Fruit fly (Drosophila melanogaster) whole organism, adult: Measurements from ENCODE around the gene Cks30A.

Experiments used
- CG11617 ChIP-seq: fragments of 200-800 bp; sonication (Bioruptor generic); optimal IDR thresholded peaks from 2 replicates; lab custom pipeline; 2017; ENCODE audit warnings: mild to moderate bottlenecking, missing biosample characterization, missing genetic modification reagents, missing genetic modification characterization
- CG12768 ChIP-seq: fragments of 200-800 bp; sonication (Bioruptor generic); optimal IDR thresholded peaks from 2 replicates; lab custom pipeline; 2017; ENCODE audit warnings: missing biosample characterization, missing genetic modification characterization, mild to moderate bottlenecking, moderate library complexity, missing genetic modification reagents
- CG14711 ChIP-seq: fragments of 200-800 bp; sonication (Bioruptor generic); optimal IDR thresholded peaks from 2 replicates; lab custom pipeline; 2018; ENCODE audit warnings: missing biosample characterization, mild to moderate bottlenecking, missing genetic modification characterization, moderate library complexity
- CG1620 ChIP-seq: fragments of 200-800 bp; sonication (Bioruptor generic); optimal IDR thresholded peaks from 2 replicates; lab custom pipeline; 2016; ENCODE audit warnings: missing biosample characterization, missing genetic modification characterization
- CG33017 ChIP-seq: fragments of 200-800 bp; sonication (Bioruptor generic); optimal IDR thresholded peaks from 2 replicates; lab custom pipeline; 2018; ENCODE audit warnings: missing biosample characterization, mild to moderate bottlenecking, missing genetic modification characterization, moderate library complexity
- CG5204 ChIP-seq: fragments of 200-800 bp; sonication (Bioruptor generic); optimal IDR thresholded peaks from 2 replicates; lab custom pipeline; 2016; ENCODE audit warnings: missing biosample characterization, missing genetic modification characterization
- CG7045 ChIP-seq: fragments of 200-800 bp; sonication (Bioruptor generic); optimal IDR thresholded peaks from 2 replicates; lab custom pipeline; 2017; ENCODE audit warnings: missing biosample characterization, mild to moderate bottlenecking, missing genetic modification characterization
- CG7101 ChIP-seq: fragments of 200-800 bp; sonication (Bioruptor generic); optimal IDR thresholded peaks from 2 replicates; lab custom pipeline; 2018; ENCODE audit warnings: missing biosample characterization, mild to moderate bottlenecking, missing genetic modification characterization, moderate library complexity
- Clk ChIP-seq: fragments of 200-800 bp; sonication (Bioruptor generic); optimal IDR thresholded peaks from 2 replicates; lab custom pipeline; 2017; ENCODE audit warnings: missing biosample characterization, missing genetic modification characterization
- Crg-1 ChIP-seq: fragments of 200-800 bp; sonication (Bioruptor generic); optimal IDR thresholded peaks from 2 replicates; lab custom pipeline; 2016; ENCODE audit warnings: missing biosample characterization, missing genetic modification characterization
- Hr96 ChIP-seq: fragments of 200-800 bp; sonication (Bioruptor generic); optimal IDR thresholded peaks from 2 replicates; lab custom pipeline; 2016; ENCODE audit warnings: missing biosample characterization, missing genetic modification characterization
- Mnt ChIP-seq: fragments of 200-800 bp; sonication (Bioruptor generic); optimal IDR thresholded peaks from 2 replicates; lab custom pipeline; 2016; ENCODE audit warnings: missing biosample characterization, mild to moderate bottlenecking, missing genetic modification characterization
- bab1 ChIP-seq: fragments of 200-800 bp; sonication (Bioruptor generic); optimal IDR thresholded peaks from 3 replicates; lab custom pipeline; 2019; ENCODE audit warnings: missing biosample characterization, mild to moderate bottlenecking, missing genetic modification characterization, moderate library complexity
- cic ChIP-seq: fragments of 200-800 bp; sonication (Bioruptor generic); optimal IDR thresholded peaks from 2 replicates; lab custom pipeline; 2017; ENCODE audit warnings: missing biosample characterization, mild to moderate bottlenecking, missing genetic modification characterization, moderate library complexity
- cnc ChIP-seq, 2 experiments: fragments of >200 bp; optimal IDR thresholded peaks; 2 replicates each; lab custom pipeline; 2017
- kay ChIP-seq: fragments of 200-800 bp; sonication (Bioruptor generic); peaks from one replicate; lab custom pipeline; 2016; ENCODE audit warnings: missing biosample characterization, missing genetic modification characterization, borderline replicate concordance
- ovo ChIP-seq: fragments of 200-800 bp; sonication (Bioruptor generic); optimal IDR thresholded peaks from 2 replicates; lab custom pipeline; 2016; ENCODE audit warnings: missing biosample characterization, missing genetic modification characterization
- pad ChIP-seq: fragments of 200-800 bp; sonication (Bioruptor generic); optimal IDR thresholded peaks from 3 replicates; lab custom pipeline; 2017; ENCODE audit warnings: missing biosample characterization, missing genetic modification characterization, mild to moderate bottlenecking, moderate library complexity, missing genetic modification reagents
- tj ChIP-seq: fragments of 200-800 bp; sonication (Bioruptor generic); optimal IDR thresholded peaks from 3 replicates; lab custom pipeline; 2017; ENCODE audit warnings: missing biosample characterization, mild to moderate bottlenecking, missing genetic modification characterization, moderate library complexity
- toe ChIP-seq: fragments of 200-800 bp; sonication (Bioruptor generic); optimal IDR thresholded peaks from 2 replicates; lab custom pipeline; 2016; ENCODE audit warnings: missing biosample characterization, missing genetic modification characterization

Cks30A gene

DNA sequence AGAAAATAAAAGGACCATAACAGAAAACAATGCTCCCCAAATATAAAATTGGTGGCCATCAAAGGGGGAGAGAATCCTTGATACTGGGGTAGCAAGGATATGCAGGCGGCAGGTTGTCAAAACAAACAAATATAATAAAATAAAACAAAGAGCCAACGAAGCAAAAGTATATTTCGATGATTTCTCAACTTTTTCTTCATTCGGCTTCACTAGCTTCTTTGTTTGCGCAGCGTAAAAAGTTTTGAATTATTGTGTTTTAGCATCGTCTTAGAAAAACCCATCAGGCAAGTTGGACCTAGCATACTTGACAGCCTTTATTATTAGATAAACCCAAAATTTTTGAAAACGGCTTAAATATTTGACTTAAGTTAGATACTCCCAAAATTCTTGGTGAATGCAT, 12.0 kb downstream of the Cks30A start, which contains the start of gene CG3748:
Gene CG3748 (plus strand): TSS at position 301 of the 400 bp plus-strand sequence.
- TF ChIP-seq Hr96 (GFP tag; lab: Kevin White, UChicago) = no peak
- TF ChIP-seq toe (GFP tag; lab: Kevin White, UChicago) = no peak
- TF ChIP-seq CG5204 = no peak
- no peak for TF ChIP-seq CG33017 (tag; lab: Kevin White, UChicago)
- no peak for TF ChIP-seq tj (GFP tag; lab: Kevin White, UChicago)
- no peak for TF ChIP-seq Mnt (GFP tag; lab: Kevin White, UChicago)

DNA sequence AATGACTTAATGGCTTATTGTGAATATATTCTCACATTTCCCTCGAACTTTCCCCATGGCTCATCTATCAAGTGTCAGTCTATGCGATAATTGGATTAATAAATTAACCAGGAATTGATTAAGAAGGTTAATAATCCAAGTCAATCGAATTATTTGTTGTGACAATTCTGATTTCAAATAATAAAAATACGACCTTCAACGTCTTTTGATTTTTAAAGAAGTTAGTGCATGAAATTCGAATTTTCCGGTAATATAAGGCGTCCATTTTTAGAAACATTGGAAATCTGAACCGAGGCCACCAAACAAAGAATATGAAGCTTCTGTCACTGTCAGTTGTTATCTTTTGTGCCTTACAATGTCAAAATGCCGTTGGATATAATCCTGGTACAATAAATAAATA, 18.7 kb downstream of the Cks30A start, which contains the start of gene CG43350:
Gene CG43350 (plus strand): TSS at position 301 of the 400 bp plus-strand sequence.
- TF ChIP-seq CG7101 (no peak), bab1 (no peak), kay (no peak), Crg-1 (no peak), cic (GFP tag; lab: Kevin White, UChicago) (no peak), CG1620 (GFP tag; lab: Kevin White, UChicago) (no peak), Mnt (GFP tag; lab: Kevin White, UChicago) (no peak), CG11617 (GFP tag; lab: Kevin White, UChicago) (no peak), Hr96 (GFP tag; lab: Kevin White, UChicago) (no peak), pad (GFP tag; lab: Kevin White, UChicago) (no peak), tj (GFP tag; lab: Kevin White, UChicago) (no peak), ovo (GFP tag; lab: Kevin White, UChicago) (no peak), CG7045 (GFP tag; lab: Kevin White, UChicago) (no peak), CG14711 (tag; lab: Kevin White, UChicago) (no peak), Clk (GFP tag; lab: Kevin White, UChicago) (no peak), CG5204 (no peak), toe (GFP tag; lab: Kevin White, UChicago) (no peak), CG33017 (tag; lab: Kevin White, UChicago) (no peak), cnc (optimal IDR thresholded peaks at IDR 0.05; lab: Kevin White, UChicago) (no peak), CG12768 (no peak)

DNA sequence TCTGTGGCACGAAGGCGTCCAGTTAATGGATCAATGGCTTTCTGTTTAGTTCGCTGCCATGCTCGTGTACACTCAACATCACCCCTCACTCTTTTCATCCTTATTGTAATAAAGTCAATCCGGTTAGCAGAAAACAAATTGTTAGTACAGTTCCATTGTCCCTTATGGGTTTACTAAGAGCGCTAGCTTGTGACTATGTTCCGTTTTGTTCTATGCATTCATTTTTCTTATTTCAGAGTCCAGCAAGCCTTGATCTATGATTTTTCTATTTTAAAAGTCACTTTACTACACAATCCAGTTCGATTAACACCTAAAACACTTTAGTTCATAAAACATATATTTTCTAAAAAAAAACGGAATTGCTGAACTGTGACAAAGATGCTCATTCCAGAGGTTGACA, 19.6 kb downstream of the Cks30A start, which contains the start of gene CG13110:
Gene CG13110 (plus strand): TSS at position 301 of the 400 bp plus-strand sequence.
- TF ChIP-seq cnc (optimal IDR thresholded peaks at IDR 0.05; lab: Kevin White, UChicago) (no peak), CG11617 (GFP tag; lab: Kevin White, UChicago) (no peak), CG7101 (no peak), Clk (GFP tag; lab: Kevin White, UChicago) (no peak), Crg-1 (no peak), Hr96 (GFP tag; lab: Kevin White, UChicago) (no peak), CG1620 (GFP tag; lab: Kevin White, UChicago) (no peak), CG7045 (GFP tag; lab: Kevin White, UChicago) (no peak), CG12768 (no peak), CG5204 (no peak)

DNA sequence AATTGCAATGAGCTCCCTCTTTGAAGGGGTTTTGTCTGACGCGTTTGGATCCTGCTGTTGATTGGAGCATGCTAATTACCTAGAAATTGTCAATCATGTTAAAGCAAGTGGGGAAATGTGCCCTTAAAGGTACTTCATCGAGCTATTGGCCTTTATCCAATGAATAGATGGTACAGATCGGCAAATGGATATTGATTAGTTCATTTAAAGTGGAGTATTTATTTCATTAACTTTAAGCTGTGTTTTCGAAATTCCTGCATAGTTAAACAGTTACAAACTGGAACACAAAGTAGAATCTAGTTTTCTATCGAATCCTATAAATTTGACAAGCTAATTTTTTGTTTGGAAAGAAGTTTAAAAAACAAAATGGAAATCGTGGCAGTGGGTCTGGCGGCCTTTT, 36.8 kb downstream of the Cks30A start, which contains the start of gene CG34181:
Gene CG34181 (plus strand): TSS at position 301 of the 400 bp plus-strand sequence.
- TF ChIP-seq CG12768 = no peak
- no peak for TF ChIP-seq bab1

DNA sequence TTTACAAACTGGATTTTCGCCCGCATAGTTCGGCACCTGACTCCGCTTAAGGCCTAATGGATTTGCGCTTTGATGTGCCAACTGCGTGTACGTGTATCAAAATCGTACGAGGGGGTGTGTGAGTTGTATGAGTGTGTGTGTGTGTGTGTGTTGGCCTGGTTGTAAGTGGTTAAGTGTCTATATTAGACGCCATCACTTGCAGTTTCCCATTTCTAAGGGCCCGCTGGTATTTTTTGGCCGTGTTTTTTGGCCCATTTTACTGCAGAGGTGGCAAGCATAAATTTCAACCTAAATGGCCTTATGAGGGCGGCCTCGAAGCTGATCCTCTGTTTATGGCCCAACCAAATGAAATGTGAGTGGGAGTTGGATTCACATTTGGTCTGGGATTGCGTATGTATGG, 39.2 kb downstream of the Cks30A start:
- TF ChIP-seq CG7045 (GFP tag; lab: Kevin White, UChicago) = no peak

DNA sequence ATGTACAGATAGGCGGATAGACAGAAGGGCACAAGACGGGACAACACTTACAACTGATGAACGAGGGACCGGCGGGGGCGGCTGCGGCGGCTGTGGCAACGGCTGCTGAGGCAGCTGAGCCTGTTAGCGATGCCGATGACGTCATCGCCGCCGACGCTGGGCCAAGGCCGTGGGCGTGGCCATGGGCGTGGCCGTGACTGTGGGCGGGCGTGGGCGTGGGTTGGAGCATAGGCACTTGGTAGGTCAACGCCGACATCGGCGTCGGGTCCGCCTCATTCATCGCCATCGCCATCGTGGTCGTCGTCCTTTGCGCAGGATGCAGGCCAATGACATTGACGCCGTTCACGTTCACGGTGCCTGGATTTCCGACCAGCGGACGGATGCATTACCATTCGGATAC, 47.2 kb downstream of the Cks30A start:
- TF ChIP-seq tj (GFP tag; lab: Kevin White, UChicago) = no peak
- no peak for TF ChIP-seq CG7101
- TF ChIP-seq bab1 = no peak
- no peak for TF ChIP-seq pad (GFP tag; lab: Kevin White, UChicago)
- TF ChIP-seq Hr96 (GFP tag; lab: Kevin White, UChicago) = no peak
- no peak for TF ChIP-seq cnc (optimal IDR thresholded peaks at IDR 0.05; lab: Kevin White, UChicago)
- no peak for TF ChIP-seq Mnt (GFP tag; lab: Kevin White, UChicago)
- TF ChIP-seq Crg-1 = no peak
